Fruit fly (Drosophila melanogaster) whole organism, embryonic: ENCODE data around the gene Gli.
A peak's percentile ranks its signal among the peaks of the same experiment; 100 is the strongest.

ENCODE experiments used
- CG10267 ChIP-seq: fragments of 200-800 bp; sonication (Bioruptor generic); optimal IDR thresholded peaks from 2 replicates; lab custom pipeline; 2018; ENCODE audit warnings: missing biosample characterization, mild to moderate bottlenecking, missing genetic modification characterization, moderate library complexity
- CG10274 ChIP-seq: fragments of 200-800 bp; sonication (Bioruptor generic); optimal IDR thresholded peaks from 3 replicates; lab custom pipeline; 2017; ENCODE audit warnings: missing biosample characterization, mild to moderate bottlenecking, missing genetic modification characterization
- CG10654 ChIP-seq: fragments of 200-800 bp; sonication (Bioruptor generic); optimal IDR thresholded peaks from 2 replicates; lab custom pipeline; 2016; ENCODE audit warnings: missing biosample characterization, missing genetic modification characterization
- CG12071 ChIP-seq: fragments of 200-800 bp; sonication (Bioruptor generic); optimal IDR thresholded peaks from 3 replicates; lab custom pipeline; 2018; ENCODE audit warnings: missing biosample characterization, mild to moderate bottlenecking, missing genetic modification characterization
- CG14965 ChIP-seq: fragments of 200-800 bp; sonication (Bioruptor generic); optimal IDR thresholded peaks from 2 replicates; lab custom pipeline; 2016; ENCODE audit warnings: missing biosample characterization, missing genetic modification characterization, borderline replicate concordance
- CG15479 ChIP-seq: fragments of 200-800 bp; sonication (Bioruptor generic); optimal IDR thresholded peaks from 3 replicates; lab custom pipeline; 2019; ENCODE audit warnings: missing biosample characterization, mild to moderate bottlenecking, missing genetic modification characterization, moderate library complexity
- CG17186 ChIP-seq: fragments of 200-800 bp; sonication (Bioruptor generic); optimal IDR thresholded peaks from 3 replicates; lab custom pipeline; 2017; ENCODE audit warnings: missing biosample characterization, missing genetic modification reagents, missing genetic modification characterization
- CG18599 ChIP-seq: fragments of 200-800 bp; sonication (Bioruptor generic); optimal IDR thresholded peaks from 3 replicates; lab custom pipeline; 2017; ENCODE audit warnings: missing biosample characterization, missing genetic modification characterization, mild to moderate bottlenecking, moderate library complexity, missing genetic modification reagents
- CG34422 ChIP-seq: fragments of 200-800 bp; sonication (Bioruptor generic); IDR thresholded peaks from 3 replicates; pipeline ENCODE4 v1.3.6; 2022; ENCODE audit warnings: missing biosample characterization, missing genetic modification characterization
- CG7745 ChIP-seq: fragments of 200-800 bp; sonication (Bioruptor generic); optimal IDR thresholded peaks from 2 replicates; lab custom pipeline; 2018; ENCODE audit warnings: missing biosample characterization, mild to moderate bottlenecking, missing genetic modification characterization, moderate library complexity
- CG7963 ChIP-seq: fragments of 200-800 bp; sonication (Bioruptor generic); IDR thresholded peaks from 3 replicates; pipeline ENCODE4 v1.3.6; 2022; ENCODE audit warnings: missing biosample characterization, missing genetic modification characterization; ENCODE audit not compliant: partially characterized antibody
- CG8359 ChIP-seq: fragments of 200-800 bp; sonication (Bioruptor generic); optimal IDR thresholded peaks from 2 replicates; lab custom pipeline; 2017; ENCODE audit warnings: missing biosample characterization, mild to moderate bottlenecking, missing genetic modification characterization, borderline replicate concordance
- CG9215 ChIP-seq: fragments of 200-800 bp; sonication (Bioruptor generic); IDR thresholded peaks from 2 replicates; pipeline ENCODE4 v1.3.6; 2022; ENCODE audit warnings: missing biosample characterization, missing genetic modification characterization
- CG9727 ChIP-seq: fragments of 200-800 bp; sonication (Bioruptor generic); optimal IDR thresholded peaks from 3 replicates; lab custom pipeline; 2017; ENCODE audit warnings: missing biosample characterization, mild to moderate bottlenecking, missing genetic modification characterization
- CG9797 ChIP-seq: fragments of 200-800 bp; sonication (Bioruptor generic); optimal IDR thresholded peaks from 3 replicates; lab custom pipeline; 2018; ENCODE audit warnings: missing biosample characterization, mild to moderate bottlenecking, missing genetic modification characterization
- CrebB ChIP-seq: fragments of 200-800 bp; sonication (Bioruptor generic); optimal IDR thresholded peaks from 3 replicates; lab custom pipeline; 2018; ENCODE audit warnings: missing biosample characterization, mild to moderate bottlenecking, missing genetic modification characterization
- Dbx ChIP-seq: fragments of 200-800 bp; sonication (Bioruptor generic); IDR thresholded peaks from 3 replicates; pipeline ENCODE4 v1.3.6; 2022; ENCODE audit warnings: missing biosample characterization, missing genetic modification characterization
- Doc2 ChIP-seq: fragments of 200-800 bp; sonication (Bioruptor generic); IDR thresholded peaks from 2 replicates; pipeline ENCODE4 v1.3.6; 2022; ENCODE audit warnings: missing biosample characterization, missing genetic modification characterization
- Dp ChIP-seq: fragments of 200-800 bp; sonication (Bioruptor generic); optimal IDR thresholded peaks from 2 replicates; lab custom pipeline; 2018; ENCODE audit warnings: missing biosample characterization, mild to moderate bottlenecking, missing genetic modification characterization, moderate library complexity
- Kr ChIP-seq: fragments of 200-800 bp; sonication (Bioruptor generic); optimal IDR thresholded peaks from 2 replicates; lab custom pipeline; 2017; ENCODE audit warnings: missing biosample characterization, mild to moderate bottlenecking, missing genetic modification characterization
- MTF-1 ChIP-seq: fragments of 200-800 bp; sonication (Bioruptor generic); optimal IDR thresholded peaks from 2 replicates; lab custom pipeline; 2018; ENCODE audit warnings: missing biosample characterization, mild to moderate bottlenecking, missing genetic modification characterization, borderline replicate concordance
- Myb ChIP-seq: fragments of 200-800 bp; sonication (Bioruptor generic); optimal IDR thresholded peaks from 2 replicates; lab custom pipeline; 2016; ENCODE audit warnings: missing biosample characterization, missing genetic modification characterization
- Opbp ChIP-seq: fragments of 200-800 bp; sonication (Bioruptor generic); IDR thresholded peaks from 3 replicates; pipeline ENCODE4 v1.3.6; 2022; ENCODE audit warnings: missing biosample characterization, missing genetic modification characterization; ENCODE audit not compliant: partially characterized antibody
- Ravus ChIP-seq: fragments of 200-800 bp; sonication (Bioruptor generic); IDR thresholded peaks from 2 replicates; pipeline ENCODE4 v1.3.6; 2022; ENCODE audit warnings: missing biosample characterization, missing genetic modification characterization
- Sin3A ChIP-seq: fragments of >200 bp; optimal IDR thresholded peaks from 2 replicates; lab custom pipeline; 2018
- TFAM ChIP-seq: fragments of 200-800 bp; sonication (Bioruptor generic); optimal IDR thresholded peaks from 2 replicates; lab custom pipeline; 2017; ENCODE audit warnings: missing biosample characterization, missing genetic modification characterization, inconsistent platforms
- Usf ChIP-seq: fragments of 200-800 bp; sonication (Bioruptor generic); optimal IDR thresholded peaks from 2 replicates; lab custom pipeline; 2017; ENCODE audit warnings: missing genotype, missing biosample characterization, missing genetic modification characterization
- abd-A ChIP-seq: fragments of 200-800 bp; sonication (Bioruptor generic); optimal IDR thresholded peaks from 3 replicates; lab custom pipeline; 2019; ENCODE audit warnings: missing biosample characterization, mild to moderate bottlenecking, missing genetic modification characterization, moderate library complexity
- cad ChIP-seq: fragments of >200 bp; optimal IDR thresholded peaks from 2 replicates; lab custom pipeline; 2017; ENCODE audit warnings: missing biosample characterization, missing genetic modification characterization
- cato ChIP-seq: fragments of 200-800 bp; sonication (Bioruptor generic); optimal IDR thresholded peaks from 2 replicates; lab custom pipeline; 2016; ENCODE audit warnings: missing biosample characterization, missing genetic modification characterization, borderline replicate concordance
- chm ChIP-seq: fragments of 200-800 bp; sonication (Bioruptor generic); IDR thresholded peaks from 2 replicates; pipeline ENCODE4 v1.3.6; 2022; ENCODE audit warnings: missing biosample characterization, missing genetic modification characterization
- chn ChIP-seq: fragments of 200-800 bp; sonication (Bioruptor generic); optimal IDR thresholded peaks from 2 replicates; lab custom pipeline; 2016; ENCODE audit warnings: missing biosample characterization, missing genetic modification characterization
- croc ChIP-seq: fragments of 200-800 bp; sonication (Bioruptor generic); conservative IDR thresholded peaks from 3 replicates; pipeline ENCODE4 v1.3.6; 2022; ENCODE audit warnings: missing biosample characterization, missing genetic modification characterization
- dmrt11E ChIP-seq: fragments of 200-800 bp; sonication (Bioruptor generic); optimal IDR thresholded peaks from 3 replicates; lab custom pipeline; 2018; ENCODE audit warnings: missing biosample characterization, mild to moderate bottlenecking, missing genetic modification characterization, moderate library complexity
- gro ChIP-seq: fragments of 200-800 bp; sonication (Bioruptor generic); optimal IDR thresholded peaks from 2 replicates; lab custom pipeline; 2016; ENCODE audit warnings: missing biosample characterization, missing genetic modification characterization
- lab ChIP-seq: fragments of 200-800 bp; sonication (Bioruptor generic); optimal IDR thresholded peaks from 3 replicates; lab custom pipeline; 2017; ENCODE audit warnings: missing biosample characterization, missing genetic modification characterization, mild to moderate bottlenecking, moderate library complexity, missing genetic modification reagents
- lmd ChIP-seq: fragments of 200-800 bp; sonication (Bioruptor generic); IDR thresholded peaks from 2 replicates; pipeline ENCODE4 v1.3.6; 2022; ENCODE audit warnings: missing biosample characterization, missing genetic modification characterization
- luna ChIP-seq: fragments of 200-800 bp; sonication (Bioruptor generic); optimal IDR thresholded peaks from 2 replicates; lab custom pipeline; 2016; ENCODE audit warnings: missing biosample characterization, missing genetic modification characterization
- mam ChIP-seq: fragments of 200-800 bp; sonication (Bioruptor generic); optimal IDR thresholded peaks from 3 replicates; lab custom pipeline; 2016; ENCODE audit warnings: missing biosample characterization, missing genetic modification characterization
- pan ChIP-seq, 4 experiments: fragments of >200 bp in 3 of 4; fragments of 200-800 bp in 1 of 4; sonication (Bioruptor generic) in 1 of 4; optimal IDR thresholded peaks in 3 of 4; IDR thresholded peaks in 1 of 4; 2 replicates each; pipeline versions ENCODE4 v1.3.6 to Lab custom; 2017 to 2022; ENCODE audit warnings: missing biosample characterization in 2 of 4, missing genetic modification characterization in 2 of 4, mixed read lengths in 1 of 4
- psq ChIP-seq: fragments of 200-800 bp; sonication (Bioruptor generic); optimal IDR thresholded peaks from 2 replicates; lab custom pipeline; 2017; ENCODE audit warnings: missing biosample characterization, missing genetic modification characterization
- ro ChIP-seq: fragments of 200-800 bp; sonication (Bioruptor generic); IDR thresholded peaks from 2 replicates; pipeline ENCODE4 v1.3.6; 2022; ENCODE audit warnings: missing biosample characterization, missing genetic modification characterization
- schlank ChIP-seq: fragments of 200-800 bp; sonication (Bioruptor generic); optimal IDR thresholded peaks from 2 replicates; lab custom pipeline; 2018; ENCODE audit warnings: missing biosample characterization, mild to moderate bottlenecking, missing genetic modification characterization
- stwl ChIP-seq: fragments of 200-800 bp; sonication (Bioruptor generic); optimal IDR thresholded peaks from 3 replicates; lab custom pipeline; 2018; ENCODE audit warnings: missing biosample characterization, mild to moderate bottlenecking, missing genetic modification characterization, moderate library complexity
- tio ChIP-seq: fragments of 200-800 bp; sonication (Bioruptor generic); optimal IDR thresholded peaks from 2 replicates; lab custom pipeline; 2017; ENCODE audit warnings: missing biosample characterization, missing genetic modification characterization, inconsistent platforms
- tx ChIP-seq: fragments of 200-800 bp; sonication (Bioruptor generic); optimal IDR thresholded peaks from 2 replicates; lab custom pipeline; 2016; ENCODE audit warnings: missing biosample characterization, missing genetic modification characterization
- unc-4 ChIP-seq: fragments of 200-800 bp; sonication (Bioruptor generic); IDR thresholded peaks from 2 replicates; pipeline ENCODE4 v1.3.6; 2022; ENCODE audit warnings: missing biosample characterization, missing genetic modification characterization; ENCODE audit not compliant: partially characterized antibody
- zfh1 ChIP-seq: fragments of 200-800 bp; sonication (Bioruptor generic); IDR thresholded peaks from 3 replicates; pipeline ENCODE4 v1.3.6; 2022; ENCODE audit warnings: missing biosample characterization, missing genetic modification characterization

Gli gene

dm6 chr2L:15747394-15748260, 14.9 kb downstream of the Gli start, which contains the start of gene CycE (continued):
- TF ChIP-seq mam (no peak), CG7963 (GFP tag; lab: Robert Waterston, UW) (no peak), cad (peak; percentile 33), abd-A (tag; lab: Kevin White, UChicago) (no peak), Kr (GFP tag; lab: Kevin White, UChicago) (no peak), CG9215 (GFP tag; lab: Robert Waterston, UW) (no peak), unc-4 (GFP tag; lab: Robert Waterston, UW) (no peak), cato (GFP tag; lab: Kevin White, UChicago) (no peak), tio (no peak), Dbx (0 out of 3 replicates have a peak, but pooled peaks have one; percentile 31), CG10274 (GFP tag; lab: Kevin White, UChicago) (no peak), Opbp (GFP tag; lab: Robert Waterston, UW) (no peak), psq (GFP tag; lab: Kevin White, UChicago) (no peak), Usf (GFP tag; lab: Kevin White, UChicago) (no peak), lmd (no peak), gro (GFP tag; lab: Kevin White, UChicago) (no peak), CG17186 (GFP tag; lab: Kevin White, UChicago) (peak; percentile 15), lab (GFP tag; lab: Kevin White, UChicago) (no peak), CG7745 (tag; lab: Kevin White, UChicago) (no peak), CG9727 (GFP tag; lab: Kevin White, UChicago) (no peak), CG12071 (GFP tag; lab: Kevin White, UChicago) (no peak), CG14965 (GFP tag; lab: Kevin White, UChicago) (no peak), Doc2 (no peak), CG18599 (GFP tag; lab: Kevin White, UChicago) (no peak), TFAM (no peak), schlank (no peak), luna (GFP tag; lab: Kevin White, UChicago) (no peak), zfh1 (0 out of 3 replicates have a peak, but pooled peaks have one; percentile 28), CG10267 (no peak), dmrt11E (tag; lab: Kevin White, UChicago) (no peak), CrebB (tag; lab: Kevin White, UChicago) (no peak), CG9797 (GFP tag; lab: Kevin White, UChicago) (peak; percentile 41), CG10654 (GFP tag; lab: Kevin White, UChicago) (no peak), chn (GFP tag; lab: Kevin White, UChicago) (no peak), croc (no peak), pan (optimal IDR thresholded peaks at IDR 0.05; lab: Kevin White, UChicago) (no peak), pan (GFP tag; optimal IDR thresholded peaks at IDR 0.05 in 1 of 2, IDR thresholded peaks at IDR 0.05 in 1 of 2) (no peak), stwl (peak; percentile 4), Dp (GFP tag; lab: Kevin White, UChicago) (peak; percentile 91), chm (GFP tag; lab: Robert Waterston, UW) (0 out of 2 replicates have a peak, but pooled peaks have one; percentile 41), CG8359 (no peak), Sin3A (lab: Kevin White, UChicago) (peak; percentile 82), tx (GFP tag; lab: Kevin White, UChicago) (no peak), CG34422 (GFP tag; lab: Robert Waterston, UW) (peak; percentile 93; the same call in 1 of the 3 replicates), Ravus (GFP tag; lab: Robert Waterston, UW) (no peak), ro (GFP tag; lab: Robert Waterston, UW) (no peak), Myb (peak; percentile 71), CG15479 (GFP tag; lab: Kevin White, UChicago) (peak; percentile 83), MTF-1 (no peak)
